6 worm cellular contexts compared by ENCODE assay signal in the genomic region with DNA sequence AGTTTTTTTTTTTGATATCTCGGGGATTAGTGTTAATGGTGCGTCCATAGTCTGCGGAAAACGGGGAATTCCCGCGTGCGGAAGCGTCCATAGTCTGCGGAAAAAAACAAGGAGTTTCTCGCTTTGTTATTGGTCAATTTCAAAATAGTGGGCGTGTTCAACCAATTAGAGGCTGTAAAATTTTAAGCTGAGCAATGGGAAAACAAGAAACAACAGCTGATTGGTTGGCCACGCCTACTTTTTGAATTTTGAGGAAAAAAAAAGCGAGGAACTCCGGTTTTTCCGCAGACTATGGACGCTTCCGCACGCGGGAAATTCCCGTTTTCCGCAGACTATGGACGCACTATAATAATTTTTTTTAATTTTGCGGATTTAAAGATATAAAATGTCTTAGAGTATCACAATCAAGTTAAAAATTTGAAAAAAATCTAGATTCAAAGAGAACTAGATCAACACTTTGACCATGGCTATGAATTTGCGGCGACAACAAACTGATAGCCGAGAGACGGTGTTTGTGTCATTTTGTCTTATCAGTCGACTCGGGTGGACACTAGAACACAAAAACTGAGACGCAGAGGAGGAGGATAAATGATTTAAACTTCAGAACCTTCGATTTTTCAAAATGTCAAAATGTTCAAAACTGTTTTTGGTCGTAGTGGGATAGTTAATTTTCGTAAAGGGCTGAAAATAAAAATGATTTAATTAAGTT.
TF ChIP-seq lines count a peak whose summit lies in the region.
"Not testable (repeated sequence)": the region's sequence is repeated elsewhere in the genome, so short reads cannot be mapped to it uniquely, and the experiment has no call there.

No protein-coding gene starts in this region.

TF ChIP-seq in whole organism, L1 larva, 84 proteins besides CTCF, POLR2A, EP300 and RAD21:
- TF ChIP-seq efl-1 (optimal IDR thresholded peaks at IDR 0.05; lab: Kevin White, UChicago): not testable (repeated sequence)
- TF ChIP-seq efl-1 (GFP tag; optimal IDR thresholded peaks at IDR 0.05 in 1 of 2; lab: Kevin White, UChicago): peak in 1 of 2 experiments; percentile 58
- peak; percentile 45 for TF ChIP-seq blmp-1 (tag; optimal IDR thresholded peaks at IDR 0.05; lab: Kevin White, UChicago)
- peak in 2 of 6 experiments; percentile 27 to 66 for TF ChIP-seq elt-3 (tag; optimal IDR thresholded peaks at IDR 0.05; lab: Kevin White, UChicago)
- peak in 1 of 2 experiments; percentile 17 for TF ChIP-seq lin-35 (GFP tag; optimal IDR thresholded peaks at IDR 0.05; lab: Kevin White, UChicago)

TF ChIP-seq in whole organism, L2 larva, 48 proteins besides CTCF, POLR2A, EP300 and RAD21:
- peak; percentile 6 for TF ChIP-seq ama-1 (optimal IDR thresholded peaks at IDR 0.05; lab: Kevin White, UChicago)
- TF ChIP-seq fos-1 (tag; optimal IDR thresholded peaks at IDR 0.05; lab: Kevin White, UChicago): peak; percentile 54

TF ChIP-seq in whole organism, L3 larva, 47 proteins besides CTCF, POLR2A, EP300 and RAD21:
- peak; percentile 44 for TF ChIP-seq ama-1 (optimal IDR thresholded peaks at IDR 0.05; lab: Kevin White, UChicago)
- TF ChIP-seq nfya-1 (tag; optimal IDR thresholded peaks at IDR 0.05; lab: Kevin White, UChicago; ENCODE audit: insufficient read depth): peak; percentile 69
- TF ChIP-seq pha-4 (tag; optimal IDR thresholded peaks at IDR 0.05; lab: Kevin White, UChicago): peak; percentile 7

TF ChIP-seq in whole organism, L4 larva, 104 proteins besides CTCF, POLR2A, EP300 and RAD21:
- TF ChIP-seq dve-1 (tag; optimal IDR thresholded peaks at IDR 0.05; lab: Kevin White, UChicago; ENCODE audit: insufficient read depth) (peak; percentile 63), nhr-28 (tag; optimal IDR thresholded peaks at IDR 0.05; lab: Kevin White, UChicago) (peak; percentile 62), lin-38 (GFP tag; IDR thresholded peaks at IDR 0.05; lab: Robert Waterston, UW) (0 out of 2 replicates have a peak, but pooled peaks have one; percentile 22), ama-1 (optimal IDR thresholded peaks at IDR 0.05; lab: Kevin White, UChicago) (peak; percentile 0), dmd-6 (GFP tag; IDR thresholded peaks at IDR 0.05; lab: Robert Waterston, UW) (peak; percentile 41), daf-16 (tag; optimal IDR thresholded peaks at IDR 0.05; lab: Kevin White, UChicago) (peak; percentile 34)
- TF ChIP-seq daf-16 (GFP tag; optimal IDR thresholded peaks at IDR 0.05; lab: Kevin White, UChicago): not testable (repeated sequence)
TF ChIP-seq in whole organism, L4 larva: peak in this region for 6; not testable (repeated sequence) for 98.

TF ChIP-seq in whole organism, late embryonic, 69 proteins besides CTCF, POLR2A, EP300 and RAD21:
- TF ChIP-seq elt-2 (tag; optimal IDR thresholded peaks at IDR 0.05; lab: Kevin White, UChicago): peak; percentile 39
- peak; percentile 36 for TF ChIP-seq nfya-1 (tag; optimal IDR thresholded peaks at IDR 0.05; lab: Kevin White, UChicago)

TF ChIP-seq in whole organism, young adult, 124 proteins besides CTCF, POLR2A, EP300 and RAD21:
- TF ChIP-seq nfyb-1 (GFP tag; IDR thresholded peaks at IDR 0.05; lab: Robert Waterston, UW) (peak; percentile 72), ama-1 (optimal IDR thresholded peaks at IDR 0.05; lab: Kevin White, UChicago) (peak; percentile 45), K11D2.4 (GFP tag; IDR thresholded peaks at IDR 0.05; lab: Robert Waterston, UW) (0 out of 2 replicates have a peak, but pooled peaks have one; percentile 28)
- not testable (repeated sequence) for TF ChIP-seq ama-1 (GFP tag; optimal IDR thresholded peaks at IDR 0.05; lab: Kevin White, UChicago)
